Worm (Caenorhabditis elegans) whole organism, late embryonic: ENCODE data around the gene unc-79.

Source experiments
- K09A11.1 ChIP-seq: sonication (generic microtip); optimal IDR thresholded peaks from 2 replicates; lab custom pipeline; 2017; ENCODE audit warnings: antibody characterized with exemption, mild to moderate bottlenecking, missing genetic modification characterization, missing compliant biosample characterization; ENCODE audit not compliant: insufficient read depth
- ceh-19 ChIP-seq: fragments of 200-800 bp; sonication (Bioruptor generic); optimal IDR thresholded peaks from 2 replicates; lab custom pipeline; 2018; ENCODE audit warnings: mild to moderate bottlenecking, missing genetic modification characterization, missing compliant biosample characterization
- zip-5 ChIP-seq: sonication (generic microtip); optimal IDR thresholded peaks from 2 replicates; lab custom pipeline; 2016; ENCODE audit warnings: missing genetic modification characterization, missing compliant biosample characterization

- TF ChIP-seq ceh-19 (GFP tag; lab: Kevin White, UChicago) (no peak), zip-5 (tag; lab: Kevin White, UChicago) (no peak), K09A11.1 (no peak)
These were observed 65.6 kb downstream of the unc-79 start for ce11 chrIII:4131814-4132555.
